Fruit fly (Drosophila melanogaster) whole organism, prepupa: ENCODE results near the gene CG18265.

Source experiments
- Blimp-1 ChIP-seq: fragments of 200-800 bp; sonication (Bioruptor generic); optimal IDR thresholded peaks from 3 replicates; lab custom pipeline; 2017; ENCODE audit warnings: missing biosample characterization, missing genetic modification characterization, mild to moderate bottlenecking, moderate library complexity, missing genetic modification reagents
- CG10631 ChIP-seq: fragments of 200-800 bp; sonication (Bioruptor generic); optimal IDR thresholded peaks from 2 replicates; lab custom pipeline; 2016; ENCODE audit warnings: missing biosample characterization, missing genetic modification characterization
- CG10669 ChIP-seq: fragments of 200-800 bp; sonication (Bioruptor generic); optimal IDR thresholded peaks from 3 replicates; lab custom pipeline; 2018; ENCODE audit warnings: missing biosample characterization, mild to moderate bottlenecking, missing genetic modification characterization, moderate library complexity
- CG11294 ChIP-seq: fragments of 200-800 bp; sonication (Bioruptor generic); IDR thresholded peaks from 2 replicates; pipeline ENCODE4 v1.3.6; 2022; ENCODE audit warnings: missing biosample characterization, missing genetic modification characterization
- CG11762 ChIP-seq: fragments of 200-800 bp; sonication (Bioruptor generic); optimal IDR thresholded peaks from 3 replicates; lab custom pipeline; 2016; ENCODE audit warnings: missing biosample characterization, missing genetic modification characterization; ENCODE audit not compliant: insufficient read depth
- CG11902 ChIP-seq: fragments of 200-800 bp; sonication (Bioruptor generic); optimal IDR thresholded peaks from 3 replicates; lab custom pipeline; 2016; ENCODE audit warnings: missing biosample characterization, missing genetic modification characterization
- CG15336 ChIP-seq: fragments of 200-800 bp; sonication (Bioruptor generic); IDR thresholded peaks from 2 replicates; pipeline ENCODE4 v1.3.6; 2022; ENCODE audit warnings: missing biosample characterization, missing genetic modification characterization
- CG1621 ChIP-seq: fragments of 200-800 bp; sonication (Bioruptor generic); optimal IDR thresholded peaks from 3 replicates; lab custom pipeline; 2018; ENCODE audit warnings: missing biosample characterization, mild to moderate bottlenecking, missing genetic modification characterization
- CG3032 ChIP-seq: fragments of 200-800 bp; optimal IDR thresholded peaks from 2 replicates; lab custom pipeline; 2019; ENCODE audit warnings: missing biosample characterization, mild to moderate bottlenecking, missing genetic modification characterization, moderate library complexity
- CG31627 ChIP-seq: fragments of 200-800 bp; sonication (Bioruptor generic); optimal IDR thresholded peaks from 3 replicates; lab custom pipeline; 2016; ENCODE audit warnings: missing biosample characterization, missing genetic modification characterization
- CG32006 ChIP-seq: fragments of 200-800 bp; sonication (Bioruptor generic); optimal IDR thresholded peaks from 3 replicates; lab custom pipeline; 2017; ENCODE audit warnings: missing biosample characterization, mild to moderate bottlenecking, missing genetic modification characterization
- CG34406 ChIP-seq: fragments of 200-800 bp; sonication (Bioruptor generic); optimal IDR thresholded peaks from 3 replicates; lab custom pipeline; 2016; ENCODE audit warnings: missing biosample characterization, missing genetic modification characterization
- CG3919 ChIP-seq: fragments of 200-800 bp; sonication (Bioruptor generic); optimal IDR thresholded peaks from 3 replicates; lab custom pipeline; 2016; ENCODE audit warnings: missing biosample characterization, missing genetic modification characterization
- CG4318 ChIP-seq: fragments of 200-800 bp; sonication (Bioruptor generic); optimal IDR thresholded peaks from 3 replicates; lab custom pipeline; 2017; ENCODE audit warnings: missing biosample characterization, mild to moderate bottlenecking, missing genetic modification characterization
- CG6163 ChIP-seq: fragments of 200-800 bp; sonication (Bioruptor generic); IDR thresholded peaks from 3 replicates; pipeline ENCODE4 v1.3.6; 2022; ENCODE audit warnings: missing biosample characterization, missing genetic modification characterization
- CG6276 ChIP-seq: fragments of 200-800 bp; sonication (Bioruptor generic); optimal IDR thresholded peaks from 2 replicates; lab custom pipeline; 2017; ENCODE audit warnings: missing biosample characterization, mild to moderate bottlenecking, missing genetic modification characterization
- CG6792 ChIP-seq: fragments of 200-800 bp; sonication (Bioruptor generic); optimal IDR thresholded peaks from 3 replicates; lab custom pipeline; 2016; ENCODE audit warnings: missing biosample characterization, missing genetic modification characterization
- CG7368 ChIP-seq: fragments of 200-800 bp; sonication (Bioruptor generic); optimal IDR thresholded peaks from 3 replicates; lab custom pipeline; 2016; ENCODE audit warnings: missing biosample characterization, missing genetic modification characterization
- CG8119 ChIP-seq: fragments of 200-800 bp; sonication (Bioruptor generic); IDR thresholded peaks from 3 replicates; pipeline ENCODE4 v1.3.6; 2022; ENCODE audit warnings: missing biosample characterization, missing genetic modification characterization
- CG8319 ChIP-seq: fragments of 200-800 bp; sonication (Bioruptor generic); optimal IDR thresholded peaks from 3 replicates; lab custom pipeline; 2016; ENCODE audit warnings: missing biosample characterization, missing genetic modification characterization
- CG8632 ChIP-seq: fragments of 200-800 bp; sonication (Bioruptor generic); optimal IDR thresholded peaks from 3 replicates; lab custom pipeline; 2016; ENCODE audit warnings: missing biosample characterization, missing genetic modification characterization
- CG9139 ChIP-seq: fragments of 200-800 bp; sonication (Bioruptor generic); optimal IDR thresholded peaks from 3 replicates; lab custom pipeline; 2017; ENCODE audit warnings: missing biosample characterization, mild to moderate bottlenecking, missing genetic modification characterization
- Eip75B ChIP-seq: fragments of 200-800 bp; sonication (Bioruptor generic); optimal IDR thresholded peaks from 3 replicates; lab custom pipeline; 2016; ENCODE audit warnings: missing biosample characterization, missing genetic modification characterization
- Eip78C ChIP-seq: fragments of 200-800 bp; sonication (Bioruptor generic); peaks from one replicate; lab custom pipeline; 2016; ENCODE audit warnings: missing biosample characterization, missing genetic modification characterization
- Eip93F ChIP-seq: fragments of 200-800 bp; sonication (Bioruptor generic); optimal IDR thresholded peaks from 2 replicates; lab custom pipeline; 2016; ENCODE audit warnings: missing biosample characterization, mild to moderate bottlenecking, missing genetic modification characterization
- Ets21C ChIP-seq: fragments of 200-800 bp; sonication (Bioruptor generic); optimal IDR thresholded peaks from 3 replicates; lab custom pipeline; 2016; ENCODE audit warnings: missing biosample characterization, missing genetic modification characterization
- Ets96B ChIP-seq: fragments of 200-800 bp; optimal IDR thresholded peaks from 2 replicates; lab custom pipeline; 2019; ENCODE audit warnings: missing biosample characterization, mild to moderate bottlenecking, missing genetic modification characterization, moderate library complexity
- Gug ChIP-seq: fragments of 200-800 bp; sonication (Bioruptor generic); IDR thresholded peaks from 2 replicates; pipeline ENCODE4 v1.3.6; 2022; ENCODE audit warnings: missing biosample characterization, missing genetic modification characterization
- Hr38 ChIP-seq: sonication (Bioruptor generic); optimal IDR thresholded peaks from 2 replicates; lab custom pipeline; 2016; ENCODE audit warnings: missing biosample characterization, missing genetic modification characterization
- Hr39 ChIP-seq: fragments of 200-800 bp; sonication (Bioruptor generic); optimal IDR thresholded peaks from 2 replicates; lab custom pipeline; 2016; ENCODE audit warnings: missing biosample characterization, missing genetic modification characterization
- Hr4 ChIP-seq: fragments of 200-800 bp; sonication (Bioruptor generic); optimal IDR thresholded peaks from 3 replicates; lab custom pipeline; 2016; ENCODE audit warnings: missing biosample characterization, missing genetic modification characterization
- Lpt ChIP-seq: fragments of 200-800 bp; sonication (Bioruptor generic); optimal IDR thresholded peaks from 3 replicates; lab custom pipeline; 2016; ENCODE audit warnings: missing biosample characterization, missing genetic modification characterization
- Met ChIP-seq: fragments of 200-800 bp; sonication (Bioruptor generic); optimal IDR thresholded peaks from 3 replicates; lab custom pipeline; 2016; ENCODE audit warnings: missing biosample characterization, missing genetic modification characterization
- OdsH ChIP-seq: fragments of 200-800 bp; sonication (Bioruptor generic); optimal IDR thresholded peaks from 3 replicates; lab custom pipeline; 2016; ENCODE audit warnings: missing biosample characterization, missing genetic modification characterization
- Smox ChIP-seq: fragments of 200-800 bp; sonication (Bioruptor generic); optimal IDR thresholded peaks from 3 replicates; lab custom pipeline; 2016; ENCODE audit warnings: missing biosample characterization, missing genetic modification characterization
- Sox102F ChIP-seq: fragments of 200-800 bp; sonication (Bioruptor generic); optimal IDR thresholded peaks from 2 replicates; lab custom pipeline; 2016; ENCODE audit warnings: missing biosample characterization, mild to moderate bottlenecking, missing genetic modification characterization
- Sox14 ChIP-seq: fragments of 200-800 bp; sonication (Bioruptor generic); optimal IDR thresholded peaks from 3 replicates; lab custom pipeline; 2016; ENCODE audit warnings: missing biosample characterization, missing genetic modification characterization
- Sox15 ChIP-seq: fragments of 200-800 bp; sonication (Bioruptor generic); optimal IDR thresholded peaks from 3 replicates; lab custom pipeline; 2016; ENCODE audit warnings: missing biosample characterization, missing genetic modification characterization
- achi ChIP-seq: fragments of 200-800 bp; sonication (Bioruptor generic); optimal IDR thresholded peaks from 3 replicates; lab custom pipeline; 2016; ENCODE audit warnings: missing biosample characterization, missing genetic modification characterization
- acj6 ChIP-seq: fragments of 200-800 bp; sonication (Bioruptor generic); optimal IDR thresholded peaks from 3 replicates; lab custom pipeline; 2016; ENCODE audit warnings: missing biosample characterization, missing genetic modification characterization
- cyc ChIP-seq: fragments of 200-800 bp; sonication (Bioruptor generic); optimal IDR thresholded peaks from 3 replicates; lab custom pipeline; 2016; ENCODE audit warnings: missing biosample characterization, missing genetic modification characterization
- dac ChIP-seq: fragments of 200-800 bp; sonication (Bioruptor generic); optimal IDR thresholded peaks from 2 replicates; lab custom pipeline; 2017; ENCODE audit warnings: missing biosample characterization, mild to moderate bottlenecking, missing genetic modification characterization
- eg ChIP-seq: fragments of 200-800 bp; sonication (Bioruptor generic); IDR thresholded peaks from 3 replicates; pipeline ENCODE4 v1.3.6; 2022; ENCODE audit warnings: missing biosample characterization, missing genetic modification characterization
- esn ChIP-seq: fragments of 200-800 bp; sonication (Bioruptor generic); optimal IDR thresholded peaks from 2 replicates; lab custom pipeline; 2016; ENCODE audit warnings: missing biosample characterization, mild to moderate bottlenecking, missing genetic modification characterization, moderate library complexity
- fd59A ChIP-seq: fragments of 200-800 bp; sonication (Bioruptor generic); optimal IDR thresholded peaks from 2 replicates; lab custom pipeline; 2017; ENCODE audit warnings: missing biosample characterization, mild to moderate bottlenecking, missing genetic modification characterization, missing genetic modification reagents
- fd85E ChIP-seq: fragments of 200-800 bp; sonication (Bioruptor generic); optimal IDR thresholded peaks from 3 replicates; lab custom pipeline; 2016; ENCODE audit warnings: missing biosample characterization, missing genetic modification characterization
- fkh ChIP-seq: fragments of 200-800 bp; sonication (Bioruptor generic); optimal IDR thresholded peaks from 3 replicates; lab custom pipeline; 2017; ENCODE audit warnings: missing biosample characterization, mild to moderate bottlenecking, missing genetic modification characterization, moderate library complexity
- lz ChIP-seq: fragments of 200-800 bp; sonication (Bioruptor generic); optimal IDR thresholded peaks from 3 replicates; lab custom pipeline; 2016; ENCODE audit warnings: missing biosample characterization, missing genetic modification characterization
- net ChIP-seq: fragments of 200-800 bp; sonication (Bioruptor generic); optimal IDR thresholded peaks from 3 replicates; lab custom pipeline; 2016; ENCODE audit warnings: missing biosample characterization, missing genetic modification characterization
- pdm3 ChIP-seq: fragments of 200-800 bp; sonication (Bioruptor generic); optimal IDR thresholded peaks from 3 replicates; lab custom pipeline; 2016; ENCODE audit warnings: missing biosample characterization, missing genetic modification characterization
- ss ChIP-seq, 2 experiments: fragments of 200-800 bp; sonication (Bioruptor generic); optimal IDR thresholded peaks; 2 replicates in 1 of 2; 3 replicates in 1 of 2; lab custom pipeline; 2017 to 2018; ENCODE audit warnings: mild to moderate bottlenecking in 2 of 2, missing biosample characterization in 2 of 2, missing genetic modification characterization in 2 of 2, moderate library complexity in 1 of 2
- svp ChIP-seq: fragments of 200-800 bp; sonication (Bioruptor generic); peaks from one replicate; lab custom pipeline; 2016; ENCODE audit warnings: missing biosample characterization, missing genetic modification characterization
- topi ChIP-seq: fragments of 200-800 bp; sonication (Bioruptor generic); optimal IDR thresholded peaks from 3 replicates; lab custom pipeline; 2016; ENCODE audit warnings: missing biosample characterization, missing genetic modification characterization
- vri ChIP-seq: fragments of 200-800 bp; sonication (Bioruptor generic); optimal IDR thresholded peaks from 3 replicates; lab custom pipeline; 2016; ENCODE audit warnings: missing biosample characterization, mild to moderate bottlenecking, missing genetic modification characterization

CG18265 gene

DNA sequence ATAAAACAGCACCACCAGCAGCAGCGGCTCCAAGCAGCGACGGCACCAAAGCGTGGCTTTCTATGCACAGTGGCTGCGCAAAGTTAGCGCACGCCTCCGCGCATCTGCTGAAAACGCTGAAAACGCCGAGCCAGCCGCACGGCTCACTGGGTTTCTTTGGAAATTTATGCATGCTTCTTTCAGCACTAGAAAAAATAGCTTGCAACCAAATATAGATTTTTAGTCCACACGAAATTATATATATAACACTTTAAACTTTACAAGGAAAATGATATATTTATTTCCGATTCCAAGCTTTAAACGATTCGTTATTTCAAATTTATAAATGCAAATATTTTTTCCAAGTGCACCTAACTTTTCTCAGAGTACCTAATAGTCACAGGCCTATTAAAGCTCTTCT, 34.6 kb upstream of the CG18265 start:
- TF ChIP-seq ss (GFP tag; optimal IDR thresholded peaks at IDR 0.05; lab: Kevin White, UChicago) (no peak), Gug (no peak), Hr38 (GFP tag; lab: Kevin White, UChicago) (no peak), CG8119 (GFP tag; lab: Robert Waterston, UW) (no peak), net (GFP tag; lab: Kevin White, UChicago) (no peak), CG4318 (GFP tag; lab: Kevin White, UChicago) (peak; percentile 41), pdm3 (GFP tag; lab: Kevin White, UChicago) (no peak), OdsH (GFP tag; lab: Kevin White, UChicago) (peak; percentile 33), CG8632 (GFP tag; lab: Kevin White, UChicago) (no peak), CG6163 (GFP tag; lab: Robert Waterston, UW) (peak; percentile 50; the same call in 1 of the 3 replicates), Eip93F (no peak), lz (GFP tag; lab: Kevin White, UChicago) (no peak), Met (GFP tag; lab: Kevin White, UChicago) (no peak), Sox15 (GFP tag; lab: Kevin White, UChicago) (no peak), topi (no peak), Ets21C (GFP tag; lab: Kevin White, UChicago) (no peak), CG6792 (GFP tag; lab: Kevin White, UChicago) (peak; percentile 2), fkh (no peak), eg (GFP tag; lab: Robert Waterston, UW) (no peak), Hr4 (GFP tag; lab: Kevin White, UChicago) (peak; percentile 57), CG3919 (GFP tag; lab: Kevin White, UChicago) (peak; percentile 20), Eip75B (GFP tag; lab: Kevin White, UChicago) (no peak), CG32006 (peak; percentile 74), CG31627 (no peak), Hr39 (GFP tag; lab: Kevin White, UChicago) (no peak), CG10631 (GFP tag; lab: Kevin White, UChicago) (no peak), achi (GFP tag; lab: Kevin White, UChicago) (peak; percentile 33), CG10669 (GFP tag; lab: Kevin White, UChicago) (no peak), CG11294 (GFP tag; lab: Robert Waterston, UW) (no peak), CG7368 (GFP tag; lab: Kevin White, UChicago) (no peak), CG11902 (GFP tag; lab: Kevin White, UChicago) (no peak), fd59A (GFP tag; lab: Kevin White, UChicago) (no peak), vri (GFP tag; lab: Kevin White, UChicago) (no peak), Smox (GFP tag; lab: Kevin White, UChicago) (no peak), CG11762 (GFP tag; lab: Kevin White, UChicago) (no peak), fd85E (no peak), Ets96B (no peak), Sox102F (GFP tag; lab: Kevin White, UChicago) (no peak), CG1621 (tag; lab: Kevin White, UChicago) (no peak), Blimp-1 (no peak), esn (no peak), Lpt (GFP tag; lab: Kevin White, UChicago) (no peak), CG6276 (GFP tag; lab: Kevin White, UChicago) (no peak), CG34406 (GFP tag; lab: Kevin White, UChicago) (no peak), CG3032 (tag; lab: Kevin White, UChicago) (no peak), CG15336 (GFP tag; lab: Robert Waterston, UW) (peak; percentile 66), acj6 (GFP tag; lab: Kevin White, UChicago) (no peak), svp (peak; percentile 28), dac (GFP tag; lab: Kevin White, UChicago) (peak; percentile 19), cyc (GFP tag; lab: Kevin White, UChicago) (no peak), CG9139 (GFP tag; lab: Kevin White, UChicago) (no peak), CG8319 (GFP tag; lab: Kevin White, UChicago) (no peak), Sox14 (peak; percentile 9), Eip78C (GFP tag; lab: Kevin White, UChicago) (peak; percentile 68)
